Worm (Caenorhabditis elegans): ENCODE results near the gene T04F8.7.

Gene T04F8.7

ce11 chrX:11720058-11720457, 39.3 kb upstream of the T04F8.7 start:
- no peak for TF ChIP-seq daf-16 (GFP tag; optimal IDR thresholded peaks at IDR 0.05)
- peak; percentile 23 for TF ChIP-seq daf-16 (tag; optimal IDR thresholded peaks at IDR 0.05)
- TF ChIP-seq mxl-3 (GFP tag; optimal IDR thresholded peaks at IDR 0.05), result peak; percentile 65
- TF ChIP-seq arid-1 (GFP tag; conservative IDR thresholded peaks at IDR 0.05), result no peak
- peak; percentile 39 for TF ChIP-seq cey-2 (tag; optimal IDR thresholded peaks at IDR 0.05; ENCODE audit: borderline replicate concordance, insufficient read depth)
- peak; percentile 11 for TF ChIP-seq nhr-28 (tag; optimal IDR thresholded peaks at IDR 0.05)
- TF ChIP-seq lin-29 (GFP tag; IDR thresholded peaks at IDR 0.05), result no peak
- TF ChIP-seq hlh-11 (tag; optimal IDR thresholded peaks at IDR 0.05), result peak; percentile 38
- peak; percentile 55 for TF ChIP-seq nhr-25 (tag; optimal IDR thresholded peaks at IDR 0.05; ENCODE audit: borderline replicate concordance, insufficient read depth)
- peak; percentile 6 for TF ChIP-seq dve-1 (tag; optimal IDR thresholded peaks at IDR 0.05; ENCODE audit: insufficient read depth)
- no peak for TF ChIP-seq F26F4.8 (GFP tag; conservative IDR thresholded peaks at IDR 0.05)
- no peak for TF ChIP-seq dmd-8 (GFP tag; IDR thresholded peaks at IDR 0.05)
- 0 out of 2 replicates have a peak, but pooled peaks have one; percentile 27 for TF ChIP-seq tra-1 (GFP tag; IDR thresholded peaks at IDR 0.05)
- no peak for TF ChIP-seq aly-2 (tag; optimal IDR thresholded peaks at IDR 0.05)

ce11 chrX:11718751-11719150, 38.0 kb upstream of the T04F8.7 start:
- TF ChIP-seq egl-43 (GFP tag; IDR thresholded peaks at IDR 0.05) (no peak), dmd-8 (GFP tag; IDR thresholded peaks at IDR 0.05) (no peak), sdz-12 (GFP tag; optimal IDR thresholded peaks at IDR 0.05) (no peak), aha-1 (tag) (no peak), F44E2.7 (GFP tag; IDR thresholded peaks at IDR 0.05) (no peak), snpc-4 (tag; optimal IDR thresholded peaks at IDR 0.05) (no peak), php-3 (GFP tag; IDR thresholded peaks at IDR 0.05) (no peak), unc-130 (GFP tag; optimal IDR thresholded peaks at IDR 0.05) (no peak), D1046.2 (GFP tag; IDR thresholded peaks at IDR 0.05) (no peak), nhr-28 (tag; optimal IDR thresholded peaks at IDR 0.05) (no peak)

DNA sequence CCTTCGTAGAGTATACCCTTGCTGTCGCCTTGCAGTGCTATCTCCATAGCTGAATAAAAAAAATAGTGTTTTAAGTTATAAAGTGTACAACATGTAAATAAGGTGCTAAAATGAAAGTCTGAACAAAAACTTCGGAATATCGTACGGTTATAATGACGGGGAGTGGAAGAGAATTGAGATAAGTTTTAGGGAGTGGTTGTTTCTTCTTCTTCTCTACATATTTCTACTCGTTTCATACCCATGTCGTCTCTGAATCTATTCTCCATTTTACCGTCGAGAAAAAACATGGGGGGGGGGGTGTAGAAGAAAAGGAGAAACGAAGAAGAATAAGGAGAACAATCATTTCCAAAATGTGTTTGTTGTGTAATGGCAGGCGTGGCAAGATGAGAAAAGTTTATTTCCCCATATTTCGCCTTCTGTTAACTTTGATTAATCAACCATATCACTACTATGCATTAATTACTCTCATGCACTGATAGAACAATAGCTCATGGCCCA, 35.7 kb upstream of the T04F8.7 start, which contains the start of gene C44C10.9:
TSS of gene C44C10.9 (minus strand) at position 51 of the 498 bp plus-strand sequence.
- TF ChIP-seq mxl-3 (GFP tag; optimal IDR thresholded peaks at IDR 0.05) (peak; percentile 5), nhr-25 (tag; optimal IDR thresholded peaks at IDR 0.05; ENCODE audit: borderline replicate concordance, insufficient read depth) (no peak), dve-1 (tag; optimal IDR thresholded peaks at IDR 0.05; ENCODE audit: insufficient read depth) (peak; percentile 28)

ce11 chrX:11712230-11712853, 31.6 kb upstream of the T04F8.7 start, which contains the start of gene col-180:
Gene col-180, minus strand, starts transcription at chrX:11712280.
- TF ChIP-seq lin-38 (GFP tag; IDR thresholded peaks at IDR 0.05), result no peak
- TF ChIP-seq mxl-3 (GFP tag; optimal IDR thresholded peaks at IDR 0.05), result peak; percentile 18
- TF ChIP-seq unc-62 (GFP tag; optimal IDR thresholded peaks at IDR 0.05 in 1 of 2), result peak in 1 of 2 experiments; percentile 93
- TF ChIP-seq unc-62 (tag; optimal IDR thresholded peaks at IDR 0.05), result no peak
- TF ChIP-seq aha-1 (tag), result peak; percentile 87
- no peak for TF ChIP-seq tra-1 (GFP tag; IDR thresholded peaks at IDR 0.05)

- TF ChIP-seq set-16 (GFP tag; IDR thresholded peaks at IDR 0.05), result peak; percentile 98
- TF ChIP-seq sdz-12 (GFP tag; optimal IDR thresholded peaks at IDR 0.05), result no peak
- TF ChIP-seq nhr-10 (tag; optimal IDR thresholded peaks at IDR 0.05), result no peak
- 0 out of 4 replicates have a peak, but pooled peaks of 1 of the 2 experiments have one; percentile 23 for TF ChIP-seq madf-5 (GFP tag; IDR thresholded peaks at IDR 0.05)
- no peak for TF ChIP-seq snpc-4 (tag; optimal IDR thresholded peaks at IDR 0.05)
- TF ChIP-seq aha-1 (tag), result peak; percentile 58
- TF ChIP-seq nhr-77 (tag; optimal IDR thresholded peaks at IDR 0.05), result no peak
Observed at ce11 chrX:11711437-11712080, 30.8 kb upstream of the T04F8.7 start.
